Fruit fly (Drosophila melanogaster) whole organism, pupa: ENCODE data around the gene Nna1.

Experiments
- CG10348 ChIP-seq: fragments of 200-800 bp; sonication (Bioruptor generic); IDR thresholded peaks from 2 replicates; pipeline ENCODE4 v1.3.6; 2022; ENCODE audit warnings: missing biosample characterization, missing genetic modification characterization
- CG12605 ChIP-seq: fragments of 200-800 bp; sonication (Bioruptor generic); IDR thresholded peaks from 2 replicates; pipeline ENCODE4 v1.3.6; 2022; ENCODE audit warnings: missing biosample characterization, missing genetic modification characterization
- CG13204 ChIP-seq: fragments of 200-800 bp; sonication (Bioruptor generic); optimal IDR thresholded peaks from 2 replicates; lab custom pipeline; 2018; ENCODE audit warnings: missing biosample characterization, mild to moderate bottlenecking, missing genetic modification characterization, moderate library complexity
- CG14655 ChIP-seq: fragments of 200-800 bp; sonication (Bioruptor generic); optimal IDR thresholded peaks from 3 replicates; lab custom pipeline; 2017; ENCODE audit warnings: mild to moderate bottlenecking, missing biosample characterization, missing genetic modification reagents, missing genetic modification characterization
- CG15710 ChIP-seq: fragments of 200-800 bp; sonication (Bioruptor generic); optimal IDR thresholded peaks from 2 replicates; lab custom pipeline; 2018; ENCODE audit warnings: missing biosample characterization, mild to moderate bottlenecking, missing genetic modification characterization, moderate library complexity
- CG17806 ChIP-seq: fragments of 200-800 bp; sonication (Bioruptor generic); optimal IDR thresholded peaks from 2 replicates; lab custom pipeline; 2018; ENCODE audit warnings: missing biosample characterization, mild to moderate bottlenecking, missing genetic modification characterization, moderate library complexity
- CG32121 ChIP-seq: fragments of 200-800 bp; sonication (Bioruptor generic); IDR thresholded peaks from 2 replicates; pipeline ENCODE4 v1.3.6; 2022; ENCODE audit warnings: missing biosample characterization, missing genetic modification characterization
- CG34367 ChIP-seq: fragments of 200-800 bp; sonication (Bioruptor generic); optimal IDR thresholded peaks from 2 replicates; lab custom pipeline; 2018; ENCODE audit warnings: missing biosample characterization, mild to moderate bottlenecking, missing genetic modification characterization
- CG4496 ChIP-seq: fragments of 200-800 bp; sonication (Bioruptor generic); IDR thresholded peaks from 3 replicates; pipeline ENCODE4 v1.3.6; 2022; ENCODE audit warnings: missing biosample characterization, missing genetic modification characterization
- CG8159 ChIP-seq: fragments of 200-800 bp; sonication (Bioruptor generic); optimal IDR thresholded peaks from 3 replicates; lab custom pipeline; 2018; ENCODE audit warnings: missing biosample characterization, mild to moderate bottlenecking, missing genetic modification characterization, moderate library complexity
- CG8301 ChIP-seq: fragments of 200-800 bp; sonication (Bioruptor generic); optimal IDR thresholded peaks from 2 replicates; lab custom pipeline; 2018; ENCODE audit warnings: missing biosample characterization, mild to moderate bottlenecking, missing genetic modification characterization
- CG9948 ChIP-seq: fragments of 200-800 bp; sonication (Bioruptor generic); optimal IDR thresholded peaks from 2 replicates; lab custom pipeline; 2018; ENCODE audit warnings: missing biosample characterization, mild to moderate bottlenecking, missing genetic modification characterization, moderate library complexity
- D1 ChIP-seq: fragments of 200-800 bp; sonication (Bioruptor generic); optimal IDR thresholded peaks from 2 replicates; lab custom pipeline; 2018; ENCODE audit warnings: missing biosample characterization, mild to moderate bottlenecking, missing genetic modification characterization, moderate library complexity
- EcR ChIP-seq: fragments of 200-800 bp; sonication (Bioruptor generic); optimal IDR thresholded peaks from 3 replicates; lab custom pipeline; 2019; ENCODE audit warnings: missing biosample characterization, missing genetic modification characterization, mild to moderate bottlenecking, moderate library complexity, missing genetic modification reagents
- Ets98B ChIP-seq: fragments of 200-800 bp; sonication (Bioruptor generic); IDR thresholded peaks from 2 replicates; pipeline ENCODE4 v1.3.6; 2022; ENCODE audit warnings: missing biosample characterization, missing genetic modification characterization
- Pif1A ChIP-seq: fragments of 200-800 bp; sonication (Bioruptor generic); optimal IDR thresholded peaks from 3 replicates; lab custom pipeline; 2016; ENCODE audit warnings: missing biosample characterization, missing genetic modification characterization
- Pif1B ChIP-seq: fragments of 200-800 bp; sonication (Bioruptor generic); optimal IDR thresholded peaks from 3 replicates; lab custom pipeline; 2016; ENCODE audit warnings: missing biosample characterization, missing genetic modification characterization
- Snoo ChIP-seq: fragments of 200-800 bp; sonication (Bioruptor generic); optimal IDR thresholded peaks from 3 replicates; lab custom pipeline; 2017; ENCODE audit warnings: missing biosample characterization, mild to moderate bottlenecking, missing genetic modification characterization, inconsistent platforms
- fd96Ca ChIP-seq: fragments of 200-800 bp; sonication (Bioruptor generic); IDR thresholded peaks from 3 replicates; pipeline ENCODE4 v1.3.6; 2022; ENCODE audit warnings: missing biosample characterization, missing genetic modification characterization
- gl ChIP-seq: fragments of 200-800 bp; sonication (Bioruptor generic); optimal IDR thresholded peaks from 2 replicates; lab custom pipeline; 2018; ENCODE audit warnings: missing biosample characterization, mild to moderate bottlenecking, missing genetic modification characterization
- rn ChIP-seq: fragments of 200-800 bp; sonication (Bioruptor generic); IDR thresholded peaks from 2 replicates; pipeline ENCODE4 v1.3.6; 2022; ENCODE audit warnings: missing biosample characterization, missing genetic modification characterization

Nna1 gene

DNA sequence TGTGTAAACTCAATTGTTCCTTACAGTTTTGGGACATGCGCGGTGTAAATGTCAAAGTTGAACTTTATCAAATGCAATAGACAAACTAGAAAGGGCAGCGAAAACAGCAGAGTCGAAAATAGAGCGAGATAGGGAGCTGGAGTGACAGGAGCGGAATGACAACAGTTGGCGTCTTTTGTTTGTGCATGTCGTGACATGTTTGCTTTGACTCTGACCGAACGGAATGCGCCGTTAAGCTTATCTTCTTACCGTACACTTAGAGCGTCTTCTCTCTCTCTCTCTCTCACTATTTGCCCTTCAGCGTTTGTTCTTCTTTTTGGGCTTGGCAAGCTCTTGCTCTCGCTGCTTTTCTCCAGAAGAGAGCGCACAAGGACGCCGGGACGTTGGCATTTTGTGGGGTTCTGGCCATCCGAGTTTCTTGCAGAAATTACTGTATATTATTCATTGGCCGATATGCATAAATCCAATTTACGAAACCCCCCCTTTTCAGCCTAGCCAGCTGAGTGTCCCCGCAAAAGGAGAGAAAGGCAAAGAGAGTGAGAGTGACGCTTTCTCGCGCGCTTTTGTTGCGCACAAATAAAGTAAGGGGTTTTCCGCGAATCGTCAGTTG lies 69.8 kb downstream of the Nna1 start:
- TF ChIP-seq CG12605 (GFP tag; lab: Robert Waterston, UW) = no peak
- TF ChIP-seq Pif1B (GFP tag; lab: Kevin White, UChicago) = no peak
- TF ChIP-seq gl = peak; percentile 5
- TF ChIP-seq D1 (tag; lab: Kevin White, UChicago) = no peak
- TF ChIP-seq CG17806 (tag; lab: Kevin White, UChicago) = no peak
- no peak for TF ChIP-seq CG8301
- TF ChIP-seq CG15710 (tag; lab: Kevin White, UChicago) = no peak
- TF ChIP-seq CG9948 (tag; lab: Kevin White, UChicago) = no peak

DNA sequence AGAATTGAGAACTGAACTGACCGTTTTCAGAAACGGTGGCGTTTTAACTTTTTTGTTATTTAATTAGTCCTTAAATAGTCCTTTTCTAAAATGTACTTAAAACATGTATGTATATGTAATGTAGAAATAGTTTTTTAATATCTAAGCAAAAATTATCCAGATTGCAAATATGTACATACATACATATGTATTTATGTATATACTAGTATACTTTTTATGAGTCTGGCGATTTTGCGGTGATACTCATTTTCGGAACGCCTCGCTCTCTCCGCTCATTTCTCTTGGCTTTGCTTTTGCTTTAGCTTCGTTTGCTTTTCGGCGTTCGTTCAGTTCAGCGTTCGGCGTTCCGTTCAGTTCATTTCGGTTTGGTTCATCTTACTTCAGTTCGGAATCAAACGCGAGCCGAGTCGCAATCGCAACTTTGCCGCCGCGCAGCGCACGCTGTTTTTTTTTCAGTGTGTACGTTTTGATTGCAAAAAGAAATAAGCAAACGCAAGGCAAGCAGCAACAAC lies 70.3 kb downstream of the Nna1 start, which contains the start of gene rdgB:
TSS of gene rdgB (plus strand) at position 381 of the 512 bp plus-strand sequence.
- TF ChIP-seq CG12605 (GFP tag; lab: Robert Waterston, UW) (peak; percentile 66; the same call in 1 of the 2 replicates), CG15710 (tag; lab: Kevin White, UChicago) (peak; percentile 81), CG34367 (tag; lab: Kevin White, UChicago) (peak; percentile 63), Ets98B (GFP tag; lab: Robert Waterston, UW) (peak; percentile 73), Pif1B (GFP tag; lab: Kevin White, UChicago) (peak; percentile 61), EcR (peak; percentile 38), Snoo (tag; lab: Kevin White, UChicago) (peak; percentile 71), CG13204 (GFP tag; lab: Kevin White, UChicago) (peak; percentile 64), CG32121 (GFP tag; lab: Robert Waterston, UW) (peak; percentile 64), D1 (tag; lab: Kevin White, UChicago) (no peak), CG14655 (peak; percentile 92), CG8301 (peak; percentile 83), CG9948 (tag; lab: Kevin White, UChicago) (peak; percentile 81), fd96Ca (GFP tag; lab: Robert Waterston, UW) (peak; percentile 55; the same call in 1 of the 3 replicates), rn (GFP tag; lab: Robert Waterston, UW) (peak; percentile 27; the same call in 1 of the 2 replicates), CG8159 (tag; lab: Kevin White, UChicago) (peak; percentile 86), CG17806 (tag; lab: Kevin White, UChicago) (peak; percentile 62), gl (peak; percentile 22), Pif1A (peak; percentile 23), CG10348 (GFP tag; lab: Robert Waterston, UW) (no peak), CG4496 (peak; percentile 69)

DNA sequence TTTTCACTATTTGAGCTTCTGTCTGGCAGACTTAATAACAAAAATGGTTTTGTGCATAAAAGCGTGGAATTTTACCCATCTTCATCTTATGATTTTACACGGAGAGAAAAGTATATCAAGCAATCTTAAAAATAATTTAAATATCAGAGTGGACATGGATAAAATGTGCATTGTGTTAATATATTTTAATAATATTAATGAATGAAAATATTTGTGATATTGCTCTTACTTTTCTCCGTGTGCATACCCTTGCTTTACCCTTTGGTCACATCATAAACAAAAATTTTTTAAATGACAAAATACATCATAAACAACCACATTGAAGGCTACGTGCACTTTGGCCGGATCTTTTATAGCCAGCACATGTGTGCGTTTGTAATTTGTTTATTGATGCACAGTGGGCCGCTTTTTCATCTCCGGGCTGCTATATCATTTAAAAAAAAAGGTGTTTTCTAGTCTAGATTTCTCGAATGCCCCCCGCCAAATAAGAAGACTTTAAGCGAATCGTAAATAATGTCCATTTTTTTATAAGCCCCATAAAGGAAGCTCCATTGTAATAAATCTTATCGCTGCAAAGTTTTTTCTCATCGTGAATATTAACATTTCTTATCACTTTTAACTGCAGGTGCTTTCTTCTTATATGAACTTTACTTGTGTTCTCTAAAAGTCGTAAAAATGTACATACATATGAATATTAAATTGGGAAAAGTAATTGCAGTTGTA lies 72.5 kb downstream of the Nna1 start:
- TF ChIP-seq CG12605 (GFP tag; lab: Robert Waterston, UW) (no peak), CG4496 (peak; percentile 58; the same call in 2 of the 3 replicates), CG17806 (tag; lab: Kevin White, UChicago) (peak; percentile 44), CG10348 (GFP tag; lab: Robert Waterston, UW) (no peak), CG14655 (peak; percentile 50), CG32121 (GFP tag; lab: Robert Waterston, UW) (peak; percentile 38), Pif1A (no peak), fd96Ca (GFP tag; lab: Robert Waterston, UW) (peak; percentile 58; the same call in 1 of the 3 replicates), CG9948 (tag; lab: Kevin White, UChicago) (peak; percentile 47), CG34367 (tag; lab: Kevin White, UChicago) (peak; percentile 46), gl (no peak), EcR (no peak), CG8301 (peak; percentile 45), Snoo (tag; lab: Kevin White, UChicago) (peak; percentile 20), CG15710 (tag; lab: Kevin White, UChicago) (peak; percentile 29), Ets98B (GFP tag; lab: Robert Waterston, UW) (0 out of 2 replicates have a peak, but pooled peaks have one; percentile 48), rn (GFP tag; lab: Robert Waterston, UW) (0 out of 2 replicates have a peak, but pooled peaks have one; percentile 31), D1 (tag; lab: Kevin White, UChicago) (peak; percentile 39), CG8159 (tag; lab: Kevin White, UChicago) (peak; percentile 37), Pif1B (GFP tag; lab: Kevin White, UChicago) (peak; percentile 4), CG13204 (GFP tag; lab: Kevin White, UChicago) (no peak)

DNA sequence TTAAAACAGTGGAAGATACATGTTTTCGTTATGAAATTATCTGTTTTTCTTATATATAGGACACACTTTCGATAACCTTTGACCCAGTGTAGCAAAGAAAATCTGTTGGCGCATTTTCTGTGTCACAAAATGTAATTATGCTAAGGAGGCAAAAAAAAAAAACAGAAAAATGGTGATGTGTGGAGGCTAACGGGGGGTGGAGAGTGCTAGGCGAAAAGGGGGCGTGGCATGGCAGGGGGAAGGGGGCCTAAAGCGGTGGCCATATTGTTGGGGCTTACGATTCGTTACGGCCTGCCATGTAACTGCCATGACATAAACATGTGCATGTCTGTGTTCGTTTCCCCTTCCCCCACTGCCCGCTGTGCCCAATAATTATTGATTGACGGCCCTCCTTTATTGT lies 73.1 kb downstream of the Nna1 start:
- TF ChIP-seq CG12605 (GFP tag; lab: Robert Waterston, UW) = no peak
- no peak for TF ChIP-seq Ets98B (GFP tag; lab: Robert Waterston, UW)
- TF ChIP-seq fd96Ca (GFP tag; lab: Robert Waterston, UW) = no peak

DNA sequence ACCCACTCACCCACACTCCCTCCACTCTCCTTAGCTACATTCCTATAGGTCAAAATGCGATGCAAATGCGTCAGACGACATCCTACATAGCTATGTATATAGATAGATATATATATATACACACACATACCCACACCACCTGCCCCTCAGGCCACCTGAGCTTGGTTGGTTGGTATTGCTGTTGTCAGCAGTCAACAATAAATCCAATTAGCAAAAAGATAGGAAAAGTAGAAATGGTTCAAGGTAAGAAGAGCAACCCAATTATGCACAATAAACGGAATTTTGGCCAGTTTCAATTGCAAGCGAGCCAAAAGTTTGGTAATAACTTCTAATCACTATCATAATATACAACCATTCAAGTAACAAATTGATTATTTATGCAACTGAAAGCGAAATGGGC lies 74.4 kb downstream of the Nna1 start:
- TF ChIP-seq CG12605 (GFP tag; lab: Robert Waterston, UW) = no peak
- no peak for TF ChIP-seq CG34367 (tag; lab: Kevin White, UChicago)
- TF ChIP-seq Pif1A = no peak
- TF ChIP-seq CG8301 = no peak
- TF ChIP-seq CG17806 (tag; lab: Kevin White, UChicago) = no peak
- no peak for TF ChIP-seq CG32121 (GFP tag; lab: Robert Waterston, UW)
- no peak for TF ChIP-seq Pif1B (GFP tag; lab: Kevin White, UChicago)
- TF ChIP-seq CG8159 (tag; lab: Kevin White, UChicago) = no peak
- no peak for TF ChIP-seq fd96Ca (GFP tag; lab: Robert Waterston, UW)
- TF ChIP-seq CG15710 (tag; lab: Kevin White, UChicago) = no peak
- TF ChIP-seq D1 (tag; lab: Kevin White, UChicago) = no peak
- TF ChIP-seq Snoo (tag; lab: Kevin White, UChicago) = no peak
- TF ChIP-seq EcR = no peak
- TF ChIP-seq Ets98B (GFP tag; lab: Robert Waterston, UW) = no peak
- TF ChIP-seq CG4496 = no peak
- no peak for TF ChIP-seq CG13204 (GFP tag; lab: Kevin White, UChicago)
- TF ChIP-seq CG10348 (GFP tag; lab: Robert Waterston, UW) = no peak
- no peak for TF ChIP-seq gl
